Fruit fly (Drosophila melanogaster): ENCODE measurements around the gene Gyc89Da.

The Gyc89Da gene

dm6 chr3R:16432665-16433065 lies 39.7 kb upstream of the Gyc89Da start, which contains the start of gene Fntb:
Gene Fntb, plus strand, starts transcription at chr3R:16432998.
- TF ChIP-seq jim (GFP tag; optimal IDR thresholded peaks at IDR 0.05) (no peak), Dfd (GFP tag; optimal IDR thresholded peaks at IDR 0.05) (no peak), woc (GFP tag; optimal IDR thresholded peaks at IDR 0.05) (peak; percentile 48), Jra (GFP tag; optimal IDR thresholded peaks at IDR 0.05) (peak; percentile 51), Abd-B (GFP tag; optimal IDR thresholded peaks at IDR 0.05) (no peak), brk (GFP tag; optimal IDR thresholded peaks at IDR 0.05) (no peak), Vsx2 (GFP tag; optimal IDR thresholded peaks at IDR 0.05; ENCODE audit: partially characterized antibody) (no peak), Dif (GFP tag; optimal IDR thresholded peaks at IDR 0.05; ENCODE audit: partially characterized antibody) (no peak), CG32264 (GFP tag; optimal IDR thresholded peaks at IDR 0.05) (no peak), Hr83 (GFP tag; optimal IDR thresholded peaks at IDR 0.05; ENCODE audit: poor library complexity, severe bottlenecking) (no peak), tai (GFP tag; optimal IDR thresholded peaks at IDR 0.05) (no peak), sage (GFP tag; optimal IDR thresholded peaks at IDR 0.05) (no peak), CrebA (GFP tag; optimal IDR thresholded peaks at IDR 0.05; ENCODE audit: borderline replicate concordance) (no peak), ey (GFP tag; optimal IDR thresholded peaks at IDR 0.05) (peak; percentile 51), CG9705 (GFP tag; optimal IDR thresholded peaks at IDR 0.05) (peak; percentile 57), Hnf4 (GFP tag; optimal IDR thresholded peaks at IDR 0.05) (no peak), Sp1 (GFP tag; optimal IDR thresholded peaks at IDR 0.05) (peak; percentile 70), dmrt93B (GFP tag; optimal IDR thresholded peaks at IDR 0.05) (no peak), Myc (optimal IDR thresholded peaks at IDR 0.05) (no peak), usp (GFP tag; optimal IDR thresholded peaks at IDR 0.05) (no peak), Rel (GFP tag; optimal IDR thresholded peaks at IDR 0.05) (no peak), Rel (tag; optimal IDR thresholded peaks at IDR 0.05) (peak; percentile 76), dsf (GFP tag; optimal IDR thresholded peaks at IDR 0.05; ENCODE audit: borderline replicate concordance) (no peak), fru (GFP tag; optimal IDR thresholded peaks at IDR 0.05) (no peak), sv (GFP tag; optimal IDR thresholded peaks at IDR 0.05) (peak; percentile 15), OdsH (GFP tag; optimal IDR thresholded peaks at IDR 0.05) (peak; percentile 65), HLH106 (tag; optimal IDR thresholded peaks at IDR 0.05) (peak; percentile 77), dl (GFP tag; optimal IDR thresholded peaks at IDR 0.05; ENCODE audit: insufficient read depth in 1 of 2, partially characterized antibody in 2 of 2) (no peak), h (GFP tag; optimal IDR thresholded peaks at IDR 0.05) (no peak), Mio (GFP tag; optimal IDR thresholded peaks at IDR 0.05) (no peak), psq (GFP tag; optimal IDR thresholded peaks at IDR 0.05) (peak; percentile 57), lola (GFP tag; optimal IDR thresholded peaks at IDR 0.05) (no peak), br (GFP tag; optimal IDR thresholded peaks at IDR 0.05) (peak; percentile 68), N (GFP tag; optimal IDR thresholded peaks at IDR 0.05) (no peak), rgr (GFP tag; optimal IDR thresholded peaks at IDR 0.05) (peak; percentile 64), Hr78 (GFP tag; optimal IDR thresholded peaks at IDR 0.05) (no peak), pan (optimal IDR thresholded peaks at IDR 0.05) (no peak), GATAd (GFP tag; optimal IDR thresholded peaks at IDR 0.05) (no peak), foxo (GFP tag; optimal IDR thresholded peaks at IDR 0.05) (peak in 1 of 2 experiments; percentile 78)

- no peak for TF ChIP-seq h (GFP tag; optimal IDR thresholded peaks at IDR 0.05)
- TF ChIP-seq dl (GFP tag; optimal IDR thresholded peaks at IDR 0.05; ENCODE audit: insufficient read depth in 1 of 2, partially characterized antibody in 2 of 2) = no peak
Observed at dm6 chr3R:16434599-16434998, 37.8 kb upstream of the Gyc89Da start, which contains the start of gene CG14881. Gene CG14881, plus strand, starts transcription at chr3R:16434899.

- no peak for TF ChIP-seq foxo (GFP tag; optimal IDR thresholded peaks at IDR 0.05)
- TF ChIP-seq Sp1 (GFP tag; optimal IDR thresholded peaks at IDR 0.05) = no peak
- no peak for TF ChIP-seq dsf (GFP tag; optimal IDR thresholded peaks at IDR 0.05; ENCODE audit: borderline replicate concordance)
- TF ChIP-seq Myc (optimal IDR thresholded peaks at IDR 0.05) = no peak
- TF ChIP-seq psq (GFP tag; optimal IDR thresholded peaks at IDR 0.05) = no peak
- TF ChIP-seq h (GFP tag; optimal IDR thresholded peaks at IDR 0.05) = no peak
Observed at dm6 chr3R:16436374-16437037, 35.9 kb upstream of the Gyc89Da start, which contains the start of gene mRpS33. Gene mRpS33, minus strand, starts transcription at chr3R:16436597.
